Worm (Caenorhabditis elegans): ENCODE measurements around the gene txdc-9.
A peak's percentile ranks its signal among the peaks of the same experiment; 100 is the strongest.

The txdc-9 gene

ce11 chrIII:6431766-6432228 is at the start of gene txdc-9, which contains the start of gene mrps-17:
Gene txdc-9, plus strand, starts transcription at chrIII:6432178.
Gene mrps-17, minus strand, starts transcription at chrIII:6431798.
- TF ChIP-seq Y95B8A.8 (GFP tag; IDR thresholded peaks at IDR 0.05) (no peak), K11D2.4 (GFP tag; IDR thresholded peaks at IDR 0.05) (no peak), lir-1 (GFP tag; conservative IDR thresholded peaks at IDR 0.05) (no peak), ama-1 (optimal IDR thresholded peaks at IDR 0.05) (no peak), ama-1 (GFP tag; optimal IDR thresholded peaks at IDR 0.05) (peak in 1 of 2 experiments; percentile 13), akir-1 (GFP tag; optimal IDR thresholded peaks at IDR 0.05) (no peak), nhr-80 (tag; optimal IDR thresholded peaks at IDR 0.05) (no peak), egl-44 (GFP tag; IDR thresholded peaks at IDR 0.05) (no peak), pha-4 (tag; optimal IDR thresholded peaks at IDR 0.05) (no peak), aptf-3 (GFP tag; IDR thresholded peaks at IDR 0.05) (no peak), lin-54 (GFP tag; optimal IDR thresholded peaks at IDR 0.05) (peak; percentile 42), K12H6.12 (tag; optimal IDR thresholded peaks at IDR 0.05) (no peak), tbp1 (GFP tag; optimal IDR thresholded peaks at IDR 0.05) (peak; percentile 53), rcor-1 (GFP tag; IDR thresholded peaks at IDR 0.05) (no peak), ztf-28 (GFP tag; IDR thresholded peaks at IDR 0.05) (no peak), aptf-2 (GFP tag; conservative IDR thresholded peaks at IDR 0.05) (no peak), zfh-2 (GFP tag; conservative IDR thresholded peaks at IDR 0.05) (no peak), snpc-3.4 (tag; optimal IDR thresholded peaks at IDR 0.05) (peak; percentile 20), nhr-120 (GFP tag; IDR thresholded peaks at IDR 0.05) (no peak), snpc-4 (GFP tag; optimal IDR thresholded peaks at IDR 0.05) (no peak), snpc-4 (tag; optimal IDR thresholded peaks at IDR 0.05) (peak in 1 of 4 experiments; percentile 35), fkh-3 (tag; optimal IDR thresholded peaks at IDR 0.05) (no peak), lin-40 (tag; optimal IDR thresholded peaks at IDR 0.05) (peak; percentile 33), tbx-9 (tag; optimal IDR thresholded peaks at IDR 0.05; ENCODE audit: borderline replicate concordance) (no peak), gei-17 (GFP tag; optimal IDR thresholded peaks at IDR 0.05) (no peak), nhr-90 (tag; optimal IDR thresholded peaks at IDR 0.05) (no peak), hmg-1.2 (GFP tag; IDR thresholded peaks at IDR 0.05) (peak; percentile 47; the same call in 1 of the 2 replicates), F52B5.7 (tag; optimal IDR thresholded peaks at IDR 0.05) (no peak), B0336.3 (GFP tag; IDR thresholded peaks at IDR 0.05) (no peak), sptf-2 (GFP tag; optimal IDR thresholded peaks at IDR 0.05) (no peak), unc-130 (GFP tag; optimal IDR thresholded peaks at IDR 0.05) (no peak), lag-1 (GFP tag; IDR thresholded peaks at IDR 0.05) (no peak), ztf-26 (tag; optimal IDR thresholded peaks at IDR 0.05) (no peak), Y53F4B.3 (GFP tag; IDR thresholded peaks at IDR 0.05) (no peak), let-526 (GFP tag; IDR thresholded peaks at IDR 0.05) (no peak), atf-7 (tag; optimal IDR thresholded peaks at IDR 0.05) (no peak), ekl-4 (GFP tag; IDR thresholded peaks at IDR 0.05) (no peak), F57C9.4 (tag; optimal IDR thresholded peaks at IDR 0.05) (no peak), nhr-27 (tag; optimal IDR thresholded peaks at IDR 0.05) (no peak), mxl-1 (tag; optimal IDR thresholded peaks at IDR 0.05) (no peak), D2030.7 (GFP tag; IDR thresholded peaks at IDR 0.05) (0 out of 2 replicates have a peak, but pooled peaks have one; percentile 19), Y67H2A.10 (GFP tag; conservative IDR thresholded peaks at IDR 0.05) (no peak), repo-1 (tag; optimal IDR thresholded peaks at IDR 0.05) (no peak), mcd-1 (GFP tag; IDR thresholded peaks at IDR 0.05) (peak; percentile 82), ceh-27 (GFP tag; optimal IDR thresholded peaks at IDR 0.05) (peak; percentile 55), F23B12.7 (tag; optimal IDR thresholded peaks at IDR 0.05; ENCODE audit: insufficient read depth) (peak; percentile 85), nfya-1 (tag; optimal IDR thresholded peaks at IDR 0.05; ENCODE audit: borderline replicate concordance, insufficient read depth) (no peak), C17E4.6 (GFP tag; IDR thresholded peaks at IDR 0.05) (no peak), somi-1 (GFP tag; optimal IDR thresholded peaks at IDR 0.05) (no peak), chd-7 (tag; optimal IDR thresholded peaks at IDR 0.05) (no peak)
